Fruit fly (Drosophila melanogaster) whole organism, embryonic: Measurements from ENCODE around the gene CG14695.
A peak's percentile ranks its signal among the peaks of the same experiment; 100 is the strongest.

Experiments used
- Atf-2 ChIP-seq: fragments of 200-800 bp; sonication (Bioruptor generic); optimal IDR thresholded peaks from 2 replicates; lab custom pipeline; 2016; ENCODE audit warnings: missing biosample characterization, missing genetic modification characterization
- CG10366 ChIP-seq: fragments of 200-800 bp; sonication (Bioruptor generic); IDR thresholded peaks from 2 replicates; pipeline ENCODE4 v1.3.6; 2022; ENCODE audit warnings: missing biosample characterization, missing genetic modification characterization
- CG10654 ChIP-seq: fragments of 200-800 bp; sonication (Bioruptor generic); optimal IDR thresholded peaks from 2 replicates; lab custom pipeline; 2016; ENCODE audit warnings: missing biosample characterization, missing genetic modification characterization
- CG11085 ChIP-seq: fragments of 200-800 bp; sonication (Bioruptor generic); IDR thresholded peaks from 2 replicates; pipeline ENCODE4 v1.3.6; 2022; ENCODE audit warnings: missing biosample characterization, missing genetic modification characterization
- CG1233 ChIP-seq: fragments of 200-800 bp; sonication (Bioruptor generic); optimal IDR thresholded peaks from 4 replicates; lab custom pipeline; 2018; ENCODE audit warnings: missing biosample characterization, mild to moderate bottlenecking, missing genetic modification characterization
- CG13424 ChIP-seq: fragments of 200-800 bp; sonication (Bioruptor generic); optimal IDR thresholded peaks from 2 replicates; lab custom pipeline; 2019; ENCODE audit warnings: missing biosample characterization, mild to moderate bottlenecking, missing genetic modification characterization, moderate library complexity
- CG14710 ChIP-seq: fragments of 200-800 bp; sonication (Bioruptor generic); optimal IDR thresholded peaks from 3 replicates; lab custom pipeline; 2019; ENCODE audit warnings: missing biosample characterization, mild to moderate bottlenecking, missing genetic modification characterization, moderate library complexity
- CG15696 ChIP-seq: fragments of 200-800 bp; sonication (Bioruptor generic); optimal IDR thresholded peaks from 2 replicates; lab custom pipeline; 2019; ENCODE audit warnings: missing biosample characterization, mild to moderate bottlenecking, missing genetic modification characterization, moderate library complexity
- CG16815 ChIP-seq: fragments of 200-800 bp; sonication (Bioruptor generic); optimal IDR thresholded peaks from 3 replicates; lab custom pipeline; 2017; ENCODE audit warnings: missing biosample characterization, mild to moderate bottlenecking, missing genetic modification characterization
- CG16863 ChIP-seq: fragments of 200-800 bp; sonication (Bioruptor generic); optimal IDR thresholded peaks from 3 replicates; lab custom pipeline; 2016; ENCODE audit warnings: missing biosample characterization, missing genetic modification characterization
- CG17328 ChIP-seq: fragments of 200-800 bp; sonication (Bioruptor generic); IDR thresholded peaks from 2 replicates; pipeline ENCODE4 v1.3.6; 2022; ENCODE audit warnings: missing biosample characterization, missing genetic modification characterization
- CG17359 ChIP-seq: fragments of 200-800 bp; sonication (Bioruptor generic); optimal IDR thresholded peaks from 3 replicates; lab custom pipeline; 2018; ENCODE audit warnings: missing biosample characterization, mild to moderate bottlenecking, missing genetic modification characterization, moderate library complexity
- CG3163 ChIP-seq: fragments of 200-800 bp; sonication (Bioruptor generic); optimal IDR thresholded peaks from 3 replicates; lab custom pipeline; 2016; ENCODE audit warnings: missing biosample characterization, missing genetic modification characterization
- CG32772 ChIP-seq: fragments of 200-800 bp; sonication (Bioruptor generic); IDR thresholded peaks from 2 replicates; pipeline ENCODE4 v1.3.6; 2022; ENCODE audit warnings: missing biosample characterization, missing genetic modification characterization
- CG34224 ChIP-seq: fragments of 200-800 bp; sonication (Bioruptor generic); IDR thresholded peaks from 3 replicates; pipeline ENCODE4 v1.3.6; 2022; ENCODE audit warnings: missing biosample characterization, missing genetic modification characterization; ENCODE audit not compliant: partially characterized antibody
- CG6254 ChIP-seq: fragments of 200-800 bp; sonication (Bioruptor generic); optimal IDR thresholded peaks from 3 replicates; lab custom pipeline; 2017; ENCODE audit warnings: mild to moderate bottlenecking, missing biosample characterization, missing genetic modification reagents, missing genetic modification characterization
- CG8089 ChIP-seq: fragments of 200-800 bp; sonication (Bioruptor generic); optimal IDR thresholded peaks from 3 replicates; lab custom pipeline; 2016; ENCODE audit warnings: missing biosample characterization, missing genetic modification characterization
- CG8944 ChIP-seq: fragments of 200-800 bp; sonication (Bioruptor generic); optimal IDR thresholded peaks from 3 replicates; lab custom pipeline; 2016; ENCODE audit warnings: missing biosample characterization, missing genetic modification characterization
- CTCF ChIP-seq: fragments of 200-800 bp; sonication (Bioruptor generic); optimal IDR thresholded peaks from 2 replicates; lab custom pipeline; 2017; ENCODE audit warnings: missing biosample characterization, mild to moderate bottlenecking, missing genetic modification characterization, moderate library complexity
- Dbx ChIP-seq: fragments of 200-800 bp; sonication (Bioruptor generic); IDR thresholded peaks from 3 replicates; pipeline ENCODE4 v1.3.6; 2022; ENCODE audit warnings: missing biosample characterization, missing genetic modification characterization
- Deaf1 ChIP-seq: fragments of 200-800 bp; optimal IDR thresholded peaks from 3 replicates; lab custom pipeline; 2019; ENCODE audit warnings: missing biosample characterization, mild to moderate bottlenecking, missing genetic modification characterization, moderate library complexity
- Dll ChIP-seq: fragments of 200-800 bp; sonication (Bioruptor generic); IDR thresholded peaks from 4 replicates; pipeline ENCODE4 v1.3.6; 2022; ENCODE audit warnings: missing biosample characterization, missing genetic modification characterization; ENCODE audit not compliant: partially characterized antibody
- Fer1 ChIP-seq: fragments of 200-800 bp; sonication (Bioruptor generic); optimal IDR thresholded peaks from 2 replicates; lab custom pipeline; 2017; ENCODE audit warnings: missing biosample characterization, mild to moderate bottlenecking, missing genetic modification characterization
- GATAe ChIP-seq: fragments of 200-800 bp; sonication (Bioruptor generic); conservative IDR thresholded peaks from 2 replicates; pipeline ENCODE4 v1.3.6; 2022; ENCODE audit warnings: missing biosample characterization, missing genetic modification characterization
- HLH4C ChIP-seq: fragments of 200-800 bp; sonication (Bioruptor generic); IDR thresholded peaks from 3 replicates; pipeline ENCODE4 v1.3.6; 2022; ENCODE audit warnings: missing biosample characterization, missing genetic modification characterization; ENCODE audit not compliant: partially characterized antibody
- HLHmδ ChIP-seq: fragments of 200-800 bp; sonication (Bioruptor generic); optimal IDR thresholded peaks from 2 replicates; lab custom pipeline; 2018; ENCODE audit warnings: missing biosample characterization, mild to moderate bottlenecking, missing genetic modification characterization, moderate library complexity
- Hsf ChIP-seq: fragments of 200-800 bp; sonication (Bioruptor generic); optimal IDR thresholded peaks from 3 replicates; lab custom pipeline; 2016; ENCODE audit warnings: missing biosample characterization, missing genetic modification characterization
- MESR4 ChIP-seq: fragments of 200-800 bp; sonication (Bioruptor generic); optimal IDR thresholded peaks from 2 replicates; lab custom pipeline; 2018; ENCODE audit warnings: missing biosample characterization, mild to moderate bottlenecking, missing genetic modification characterization, moderate library complexity
- Poxn ChIP-seq: fragments of 200-800 bp; sonication (Bioruptor generic); IDR thresholded peaks from 2 replicates; pipeline ENCODE4 v1.3.6; 2022; ENCODE audit warnings: missing biosample characterization, missing genetic modification characterization
- Sox100B ChIP-seq: fragments of 200-800 bp; sonication (Bioruptor generic); optimal IDR thresholded peaks from 3 replicates; lab custom pipeline; 2018; ENCODE audit warnings: missing biosample characterization, mild to moderate bottlenecking, missing genetic modification characterization
- Sry-β ChIP-seq: fragments of 200-800 bp; sonication (Bioruptor generic); optimal IDR thresholded peaks from 2 replicates; lab custom pipeline; 2018; ENCODE audit warnings: missing biosample characterization, mild to moderate bottlenecking, missing genetic modification characterization, moderate library complexity
- bigmax ChIP-seq: fragments of 200-800 bp; sonication (Bioruptor generic); optimal IDR thresholded peaks from 2 replicates; lab custom pipeline; 2018; ENCODE audit warnings: missing biosample characterization, mild to moderate bottlenecking, missing genetic modification characterization
- ci ChIP-seq: fragments of 200-800 bp; sonication (Bioruptor generic); IDR thresholded peaks from 3 replicates; pipeline ENCODE4 v1.3.6; 2022; ENCODE audit warnings: missing biosample characterization, missing genetic modification characterization
- corto ChIP-seq: fragments of 200-800 bp; sonication (Bioruptor generic); optimal IDR thresholded peaks from 2 replicates; lab custom pipeline; 2016; ENCODE audit warnings: missing biosample characterization, mild to moderate bottlenecking, missing genetic modification characterization, moderate library complexity
- crp ChIP-seq, 2 experiments: fragments of 200-800 bp; sonication (Bioruptor generic); optimal IDR thresholded peaks; 2 replicates in 1 of 2; 3 replicates in 1 of 2; lab custom pipeline; 2017; ENCODE audit warnings: missing biosample characterization in 2 of 2, missing genetic modification characterization in 2 of 2, mild to moderate bottlenecking in 1 of 2, moderate library complexity in 1 of 2
- gce ChIP-seq: fragments of 200-800 bp; sonication (Bioruptor generic); IDR thresholded peaks from 3 replicates; pipeline ENCODE4 v1.3.6; 2022; ENCODE audit warnings: missing biosample characterization, missing genetic modification characterization
- gsb ChIP-seq: fragments of 200-800 bp; sonication (Bioruptor generic); IDR thresholded peaks from 2 replicates; pipeline ENCODE4 v1.3.6; 2022; ENCODE audit warnings: missing biosample characterization, missing genetic modification characterization
- lola ChIP-seq, 3 experiments: fragments of >200 bp in 2 of 3; fragments of 200-800 bp in 1 of 3; sonication (Bioruptor generic) in 1 of 3; optimal IDR thresholded peaks; 2 replicates each; lab custom pipeline; 2017 to 2019; ENCODE audit warnings: missing biosample characterization in 3 of 3, missing genetic modification characterization in 3 of 3, mild to moderate bottlenecking in 1 of 3, moderate library complexity in 1 of 3
- pfk ChIP-seq: fragments of 200-800 bp; sonication (Bioruptor generic); optimal IDR thresholded peaks from 2 replicates; lab custom pipeline; 2018; ENCODE audit warnings: missing biosample characterization, mild to moderate bottlenecking, missing genetic modification characterization, moderate library complexity
- pnt ChIP-seq: fragments of 200-800 bp; sonication (Bioruptor generic); optimal IDR thresholded peaks from 3 replicates; lab custom pipeline; 2016; ENCODE audit warnings: missing biosample characterization, missing genetic modification characterization
- psq ChIP-seq: fragments of 200-800 bp; sonication (Bioruptor generic); optimal IDR thresholded peaks from 2 replicates; lab custom pipeline; 2017; ENCODE audit warnings: missing biosample characterization, missing genetic modification characterization
- run ChIP-seq: fragments of 200-800 bp; sonication (Bioruptor generic); optimal IDR thresholded peaks from 3 replicates; lab custom pipeline; 2018; ENCODE audit warnings: missing biosample characterization, mild to moderate bottlenecking, missing genetic modification characterization
- schlank ChIP-seq: fragments of 200-800 bp; sonication (Bioruptor generic); optimal IDR thresholded peaks from 2 replicates; lab custom pipeline; 2018; ENCODE audit warnings: missing biosample characterization, mild to moderate bottlenecking, missing genetic modification characterization
- seq ChIP-seq: fragments of 200-800 bp; sonication (Bioruptor generic); IDR thresholded peaks from 2 replicates; pipeline ENCODE4 v1.3.6; 2022; ENCODE audit warnings: missing biosample characterization, missing genetic modification characterization
- sima ChIP-seq: fragments of 200-800 bp; sonication (Bioruptor generic); optimal IDR thresholded peaks from 2 replicates; lab custom pipeline; 2016; ENCODE audit warnings: missing biosample characterization, missing genetic modification characterization
- sisA ChIP-seq: fragments of 200-800 bp; sonication (Bioruptor generic); IDR thresholded peaks from 2 replicates; pipeline ENCODE4 v1.3.6; 2022; ENCODE audit warnings: missing biosample characterization, missing genetic modification characterization
- slbo ChIP-seq: fragments of 200-800 bp; sonication (Bioruptor generic); IDR thresholded peaks from 2 replicates; pipeline ENCODE4 v1.3.6; 2022; ENCODE audit warnings: missing biosample characterization, missing genetic modification characterization
- toy ChIP-seq: fragments of 200-800 bp; sonication (Bioruptor generic); IDR thresholded peaks from 2 replicates; pipeline ENCODE4 v1.3.6; 2022; ENCODE audit warnings: missing biosample characterization, missing genetic modification characterization
- ttk ChIP-seq: fragments of 200-800 bp; sonication (Bioruptor generic); IDR thresholded peaks from 2 replicates; pipeline ENCODE4 v2.1.2; 2022; ENCODE audit warnings: missing biosample characterization, missing genetic modification characterization
- z ChIP-seq: fragments of 200-800 bp; sonication (Bioruptor generic); IDR thresholded peaks from 3 replicates; pipeline ENCODE4 v1.3.6; 2022; ENCODE audit warnings: missing biosample characterization, missing genetic modification characterization

Gene CG14695

dm6 chr3R:10884031-10884677, 5.0 kb upstream of the CG14695 start (continued):
- no peak for TF ChIP-seq HLHmδ (GFP tag; lab: Kevin White, UChicago)
- peak; percentile 65; the same call in 1 of the 3 replicates for TF ChIP-seq gce (GFP tag; lab: Robert Waterston, UW)
- TF ChIP-seq CG10366 (GFP tag; lab: Robert Waterston, UW) = peak; percentile 67
- peak; percentile 69 for TF ChIP-seq CG1233 (GFP tag; lab: Kevin White, UChicago)
- peak; percentile 15 for TF ChIP-seq CG14710 (tag; lab: Kevin White, UChicago)
- no peak for TF ChIP-seq MESR4 (GFP tag; lab: Kevin White, UChicago)
- TF ChIP-seq sisA (GFP tag; lab: Robert Waterston, UW) = peak; percentile 80
- TF ChIP-seq CG17359 (tag; lab: Kevin White, UChicago) = peak; percentile 88
- peak; percentile 52 for TF ChIP-seq CG17328 (GFP tag; lab: Robert Waterston, UW)
- TF ChIP-seq ci = peak; percentile 84; the same call in 2 of the 3 replicates
- TF ChIP-seq CG13424 (tag; lab: Kevin White, UChicago) = peak; percentile 76
- TF ChIP-seq psq = no peak
- TF ChIP-seq Atf-2 (GFP tag; lab: Kevin White, UChicago) = no peak
- peak; percentile 74 for TF ChIP-seq ttk (GFP tag; lab: Robert Waterston, UW)
- TF ChIP-seq CG16863 (GFP tag; lab: Kevin White, UChicago) = no peak
- TF ChIP-seq seq (GFP tag; lab: Robert Waterston, UW) = no peak
- TF ChIP-seq GATAe (GFP tag; lab: Robert Waterston, UW) = peak; percentile 12; the same call in 1 of the 2 replicates
- no peak for TF ChIP-seq pfk
- TF ChIP-seq sima (GFP tag; lab: Kevin White, UChicago) = no peak
- no peak for TF ChIP-seq run (tag; lab: Kevin White, UChicago)
- no peak for TF ChIP-seq bigmax
- no peak for TF ChIP-seq CG3163 (GFP tag; lab: Kevin White, UChicago)
- TF ChIP-seq Hsf (GFP tag; lab: Kevin White, UChicago) = peak; percentile 15
- TF ChIP-seq CTCF (GFP tag; lab: Kevin White, UChicago) = no peak
- no peak for TF ChIP-seq lola (GFP tag; optimal IDR thresholded peaks at IDR 0.05; lab: Kevin White, UChicago)
- TF ChIP-seq Dll (GFP tag; lab: Robert Waterston, UW) = no peak
- TF ChIP-seq z (GFP tag; lab: Robert Waterston, UW) = no peak
- TF ChIP-seq CG8944 (GFP tag; lab: Kevin White, UChicago) = no peak
- TF ChIP-seq Sry-β (GFP tag; lab: Kevin White, UChicago) = no peak
- TF ChIP-seq schlank (tag; lab: Kevin White, UChicago) = peak; percentile 45
- peak; percentile 82; the same call in 2 of the 3 replicates for TF ChIP-seq Dbx (GFP tag; lab: Robert Waterston, UW)
- TF ChIP-seq Deaf1 (tag; lab: Kevin White, UChicago) = peak; percentile 46
- TF ChIP-seq slbo (GFP tag; lab: Robert Waterston, UW) = peak; percentile 81
- no peak for TF ChIP-seq corto (GFP tag; lab: Kevin White, UChicago)
- no peak for TF ChIP-seq crp (GFP tag; optimal IDR thresholded peaks at IDR 0.05; lab: Kevin White, UChicago)
- TF ChIP-seq CG6254 (GFP tag; lab: Kevin White, UChicago) = peak; percentile 44
- peak; percentile 76 for TF ChIP-seq Sox100B (GFP tag; lab: Kevin White, UChicago)
- TF ChIP-seq HLH4C (GFP tag; lab: Robert Waterston, UW) = no peak
- peak; percentile 13 for TF ChIP-seq pnt (GFP tag; lab: Kevin White, UChicago)
- peak; percentile 71; the same call in 1 of the 2 replicates for TF ChIP-seq toy
- TF ChIP-seq Fer1 = peak; percentile 82
- TF ChIP-seq CG8089 (GFP tag; lab: Kevin White, UChicago) = no peak
- TF ChIP-seq Poxn (GFP tag; lab: Robert Waterston, UW) = peak; percentile 51
- TF ChIP-seq CG34224 (GFP tag; lab: Robert Waterston, UW) = no peak
- TF ChIP-seq CG15696 (tag; lab: Kevin White, UChicago) = peak; percentile 39
- TF ChIP-seq CG10654 (GFP tag; lab: Kevin White, UChicago) = peak; percentile 31
- TF ChIP-seq CG16815 = no peak
- peak; percentile 75 for TF ChIP-seq gsb
- TF ChIP-seq CG11085 = peak; percentile 73
- peak; percentile 75 for TF ChIP-seq CG32772 (GFP tag; lab: Robert Waterston, UW)
